Fruit fly (Drosophila melanogaster): ENCODE results near the gene CG2217.

DNA sequence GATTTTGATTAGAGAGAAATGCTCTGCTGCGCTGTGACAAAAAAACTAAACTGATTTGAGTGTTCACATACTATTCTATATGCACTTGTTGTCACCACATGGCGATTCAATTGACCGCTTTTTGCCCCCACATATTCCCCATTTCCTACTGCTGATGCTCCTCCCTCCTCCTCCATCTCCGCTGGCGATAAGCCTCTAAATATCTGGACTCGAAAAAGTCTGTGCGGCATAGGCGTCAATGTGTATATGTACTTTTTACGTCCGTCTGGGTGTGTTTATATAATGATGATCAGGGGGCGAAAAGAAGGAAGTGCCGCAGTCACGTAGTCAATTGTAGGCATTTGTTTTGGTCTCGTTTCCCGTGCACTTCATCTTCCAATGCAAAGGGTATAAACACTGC, 43.7 kb upstream of the CG2217 start:
- TF ChIP-seq CG9797 (GFP tag; optimal IDR thresholded peaks at IDR 0.05) (no peak), nau (GFP tag; optimal IDR thresholded peaks at IDR 0.05) (no peak), CG6175 (GFP tag; IDR thresholded peaks at IDR 0.05) (no peak)
